Fruit fly (Drosophila melanogaster) whole organism: Measurements from ENCODE around the gene CG43896.

ENCODE experiments used
- CG8478 ChIP-seq: fragments of >200 bp; optimal IDR thresholded peaks from 2 replicates; lab custom pipeline; 2018; ENCODE audit warnings: inconsistent platforms
- pan ChIP-seq: fragments of >200 bp; optimal IDR thresholded peaks from 2 replicates; lab custom pipeline; 2017
- psq ChIP-seq: fragments of >200 bp; optimal IDR thresholded peaks from 2 replicates; lab custom pipeline; 2017
- usp ChIP-seq: fragments of >200 bp; optimal IDR thresholded peaks from 2 replicates; lab custom pipeline; 2017; ENCODE audit warnings: missing biosample characterization, missing genetic modification characterization, mixed read lengths

dm6 chr3L:11973690-11974089 lies 2.2 kb upstream of the CG43896 start, which contains the start of gene CG42397:
- TF ChIP-seq psq (no peak), CG8478 (no peak), pan (no peak), usp (GFP tag; lab: Kevin White, UChicago) (no peak)
